Worm (Caenorhabditis elegans): ENCODE measurements around the gene odr-2.

DNA sequence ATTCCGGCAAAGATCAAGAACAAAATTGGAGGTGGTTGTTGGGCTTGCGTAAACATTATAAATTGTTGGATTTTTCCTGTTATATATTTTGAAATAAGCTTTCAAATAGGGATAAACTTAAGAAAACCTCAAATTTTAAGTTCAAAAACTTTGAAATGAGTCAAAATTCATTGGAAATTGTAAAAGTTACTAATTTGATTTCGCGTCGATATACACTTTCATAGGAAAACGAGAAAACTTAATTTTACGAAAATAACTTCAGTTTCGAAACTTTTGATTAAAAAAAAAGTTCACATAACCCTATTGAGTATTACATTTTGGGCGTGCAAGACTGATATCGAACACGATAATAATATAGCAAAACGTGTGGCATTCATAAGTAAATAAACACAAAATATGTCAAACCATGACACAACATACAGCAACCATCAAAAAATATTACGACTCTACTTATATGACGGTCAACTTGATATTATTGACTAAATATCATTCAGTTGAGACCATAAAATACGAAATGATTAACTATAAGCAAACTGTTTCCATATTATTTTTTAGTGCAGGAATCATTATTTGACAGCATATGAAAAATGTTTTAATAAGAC, 7.1 kb upstream of the odr-2 start:
- TF ChIP-seq ama-1 (optimal IDR thresholded peaks at IDR 0.05), result no peak
- no peak for TF ChIP-seq pes-1 (GFP tag; IDR thresholded peaks at IDR 0.05)
- no peak for TF ChIP-seq hmg-4 (GFP tag; optimal IDR thresholded peaks at IDR 0.05)
- TF ChIP-seq ets-7 (tag; optimal IDR thresholded peaks at IDR 0.05), result no peak
- TF ChIP-seq tbx-11 (GFP tag; IDR thresholded peaks at IDR 0.05), result no peak
- no peak for TF ChIP-seq ceh-13 (GFP tag; optimal IDR thresholded peaks at IDR 0.05)
- TF ChIP-seq aly-1 (tag; optimal IDR thresholded peaks at IDR 0.05), result no peak
- TF ChIP-seq F13C5.2 (tag; optimal IDR thresholded peaks at IDR 0.05), result no peak
- no peak for TF ChIP-seq scrt-1 (GFP tag; IDR thresholded peaks at IDR 0.05)
- TF ChIP-seq sea-1 (GFP tag; conservative IDR thresholded peaks at IDR 0.05), result no peak
- no peak for TF ChIP-seq tra-4 (tag; optimal IDR thresholded peaks at IDR 0.05)

Data from whole organism, early embryonic.